Fruit fly (Drosophila melanogaster): ENCODE data around the gene CG7049.

CG7049 gene

dm6 chr3L:165981-166788 lies 9.8 kb downstream of the CG7049 start (continued):
- TF ChIP-seq maf-S (GFP tag; optimal IDR thresholded peaks at IDR 0.05): no peak
- TF ChIP-seq CG17186 (GFP tag; optimal IDR thresholded peaks at IDR 0.05): no peak
- TF ChIP-seq nom (GFP tag; optimal IDR thresholded peaks at IDR 0.05): peak; percentile 29
- no peak for TF ChIP-seq CG17802 (tag; optimal IDR thresholded peaks at IDR 0.05)
- TF ChIP-seq Opbp (GFP tag; IDR thresholded peaks at IDR 0.05; ENCODE audit: partially characterized antibody): no peak
- TF ChIP-seq ro (GFP tag; IDR thresholded peaks at IDR 0.05): no peak
- no peak for TF ChIP-seq CG13296 (GFP tag; optimal IDR thresholded peaks at IDR 0.05)
- TF ChIP-seq B-H2 (GFP tag; optimal IDR thresholded peaks at IDR 0.05): no peak
- no peak for TF ChIP-seq CG31365 (tag; optimal IDR thresholded peaks at IDR 0.05)
- TF ChIP-seq otp (GFP tag; IDR thresholded peaks at IDR 0.05): peak; percentile 44; the same call in 1 of the 3 replicates
- no peak for TF ChIP-seq CHES-1-like (GFP tag; optimal IDR thresholded peaks at IDR 0.05)
- TF ChIP-seq CG8089 (GFP tag; optimal IDR thresholded peaks at IDR 0.05): no peak
- no peak for TF ChIP-seq CG1603 (tag; optimal IDR thresholded peaks at IDR 0.05)
- no peak for TF ChIP-seq kay (GFP tag; optimal IDR thresholded peaks at IDR 0.05)
- TF ChIP-seq CG11695 (GFP tag; IDR thresholded peaks at IDR 0.05): no peak
- TF ChIP-seq CG4707 (GFP tag; optimal IDR thresholded peaks at IDR 0.05): no peak
- peak; percentile 31 for TF ChIP-seq Asciz (GFP tag; optimal IDR thresholded peaks at IDR 0.05)
- no peak for TF ChIP-seq CG17568 (GFP tag; optimal IDR thresholded peaks at IDR 0.05)
- no peak for TF ChIP-seq gt (GFP tag; IDR thresholded peaks at IDR 0.05)
- peak; percentile 58 for TF ChIP-seq CTCF (GFP tag; optimal IDR thresholded peaks at IDR 0.05)
- peak in 1 of 2 experiments; percentile 18 for TF ChIP-seq chif (GFP tag; optimal IDR thresholded peaks at IDR 0.05)
- peak; percentile 54 for TF ChIP-seq CG4424 (GFP tag; optimal IDR thresholded peaks at IDR 0.05)
- no peak for TF ChIP-seq sqz (GFP tag; optimal IDR thresholded peaks at IDR 0.05)
- TF ChIP-seq dati (GFP tag; IDR thresholded peaks at IDR 0.05): no peak
- TF ChIP-seq sna (GFP tag; IDR thresholded peaks at IDR 0.05; ENCODE audit: partially characterized antibody): no peak
- no peak for TF ChIP-seq ems (GFP tag; optimal IDR thresholded peaks at IDR 0.05)
- TF ChIP-seq CG6175 (GFP tag; IDR thresholded peaks at IDR 0.05): no peak
- peak; percentile 2 for TF ChIP-seq lilli (GFP tag; optimal IDR thresholded peaks at IDR 0.05)
- TF ChIP-seq Aef1 (GFP tag; IDR thresholded peaks at IDR 0.05): no peak
- no peak for TF ChIP-seq Bdp1 (GFP tag; optimal IDR thresholded peaks at IDR 0.05)
- no peak for TF ChIP-seq CG11723 (GFP tag; optimal IDR thresholded peaks at IDR 0.05)
- TF ChIP-seq da (GFP tag; optimal IDR thresholded peaks at IDR 0.05): no peak
- no peak for TF ChIP-seq D19B (GFP tag; optimal IDR thresholded peaks at IDR 0.05)
- no peak for TF ChIP-seq oc (tag; optimal IDR thresholded peaks at IDR 0.05)
- TF ChIP-seq pho (GFP tag; optimal IDR thresholded peaks at IDR 0.05): no peak
- no peak for TF ChIP-seq pb (GFP tag; optimal IDR thresholded peaks at IDR 0.05)
- no peak for TF ChIP-seq Doc3 (GFP tag; IDR thresholded peaks at IDR 0.05; ENCODE audit: partially characterized antibody)
- TF ChIP-seq Atf-2 (GFP tag; optimal IDR thresholded peaks at IDR 0.05): no peak
- TF ChIP-seq CG12391 (tag; optimal IDR thresholded peaks at IDR 0.05): peak; percentile 42
- no peak for TF ChIP-seq Nf-YB (GFP tag; optimal IDR thresholded peaks at IDR 0.05)
- no peak for TF ChIP-seq bab2 (GFP tag; optimal IDR thresholded peaks at IDR 0.05)
- no peak for TF ChIP-seq CG2889 (GFP tag; IDR thresholded peaks at IDR 0.05)
- no peak for TF ChIP-seq caup (GFP tag; optimal IDR thresholded peaks at IDR 0.05; ENCODE audit: severe bottlenecking)
- no peak for TF ChIP-seq CG17612 (GFP tag; IDR thresholded peaks at IDR 0.05)
- TF ChIP-seq H2.0 (GFP tag; IDR thresholded peaks at IDR 0.05): no peak
